Fruit fly (Drosophila melanogaster) whole organism, embryonic: Measurements from ENCODE around the gene PCNA2.

Experiments used
- Asciz ChIP-seq: fragments of 200-800 bp; sonication (Bioruptor generic); optimal IDR thresholded peaks from 2 replicates; lab custom pipeline; 2017; ENCODE audit warnings: missing biosample characterization, mild to moderate bottlenecking, missing genetic modification characterization, missing genetic modification reagents
- Atf6 ChIP-seq: fragments of 200-800 bp; sonication (Bioruptor generic); IDR thresholded peaks from 2 replicates; pipeline ENCODE4 v1.3.6; 2022; ENCODE audit warnings: missing biosample characterization, missing genetic modification characterization
- CG10274 ChIP-seq: fragments of 200-800 bp; sonication (Bioruptor generic); optimal IDR thresholded peaks from 3 replicates; lab custom pipeline; 2017; ENCODE audit warnings: missing biosample characterization, mild to moderate bottlenecking, missing genetic modification characterization
- CG10321 ChIP-seq: fragments of 200-800 bp; sonication (Bioruptor generic); IDR thresholded peaks from 2 replicates; pipeline ENCODE4 v1.3.6; 2022; ENCODE audit warnings: missing biosample characterization, missing genetic modification characterization
- CG11456 ChIP-seq: fragments of 200-800 bp; sonication (Bioruptor generic); IDR thresholded peaks from 3 replicates; pipeline ENCODE4 v1.3.6; 2022; ENCODE audit warnings: missing biosample characterization, missing genetic modification characterization
- CG14860 ChIP-seq: fragments of 200-800 bp; sonication (Bioruptor generic); IDR thresholded peaks from 3 replicates; pipeline ENCODE4 v1.3.6; 2022; ENCODE audit warnings: missing biosample characterization, missing genetic modification characterization; ENCODE audit not compliant: partially characterized antibody
- CG15514 ChIP-seq: fragments of 200-800 bp; sonication (Bioruptor generic); optimal IDR thresholded peaks from 3 replicates; lab custom pipeline; 2017; ENCODE audit warnings: missing biosample characterization, missing genetic modification characterization, mild to moderate bottlenecking, moderate library complexity, missing genetic modification reagents
- CG16813 ChIP-seq: fragments of 200-800 bp; sonication (Bioruptor generic); IDR thresholded peaks from 3 replicates; pipeline ENCODE4 v1.3.6; 2022; ENCODE audit warnings: missing biosample characterization, missing genetic modification characterization; ENCODE audit not compliant: partially characterized antibody
- CG2120 ChIP-seq: fragments of 200-800 bp; sonication (Bioruptor generic); optimal IDR thresholded peaks from 3 replicates; lab custom pipeline; 2016; ENCODE audit warnings: missing biosample characterization, missing genetic modification characterization
- CG2678 ChIP-seq: fragments of 200-800 bp; sonication (Bioruptor generic); optimal IDR thresholded peaks from 3 replicates; lab custom pipeline; 2019; ENCODE audit warnings: missing biosample characterization, mild to moderate bottlenecking, missing genetic modification characterization, moderate library complexity
- CG3163 ChIP-seq: fragments of 200-800 bp; sonication (Bioruptor generic); optimal IDR thresholded peaks from 3 replicates; lab custom pipeline; 2016; ENCODE audit warnings: missing biosample characterization, missing genetic modification characterization
- CG32767 ChIP-seq: fragments of 200-800 bp; sonication (Bioruptor generic); IDR thresholded peaks from 2 replicates; pipeline ENCODE4 v1.3.6; 2022; ENCODE audit warnings: missing biosample characterization, missing genetic modification characterization
- CG33557 ChIP-seq: fragments of 200-800 bp; sonication (Bioruptor generic); optimal IDR thresholded peaks from 2 replicates; lab custom pipeline; 2019; ENCODE audit warnings: missing biosample characterization, mild to moderate bottlenecking, missing genetic modification characterization, moderate library complexity
- CG3995 ChIP-seq: fragments of 200-800 bp; sonication (Bioruptor generic); optimal IDR thresholded peaks from 3 replicates; lab custom pipeline; 2016; ENCODE audit warnings: missing biosample characterization, missing genetic modification characterization
- CG4282 ChIP-seq: fragments of 200-800 bp; sonication (Bioruptor generic); optimal IDR thresholded peaks from 2 replicates; lab custom pipeline; 2016; ENCODE audit warnings: missing biosample characterization, missing genetic modification characterization
- CG4360 ChIP-seq: fragments of 200-800 bp; sonication (Bioruptor generic); IDR thresholded peaks from 2 replicates; pipeline ENCODE4 v1.3.6; 2022; ENCODE audit warnings: missing biosample characterization, missing genetic modification characterization
- CG5953 ChIP-seq: fragments of 200-800 bp; sonication (Bioruptor generic); IDR thresholded peaks from 2 replicates; pipeline ENCODE4 v1.3.6; 2022; ENCODE audit warnings: missing biosample characterization, missing genetic modification characterization
- CG6272 ChIP-seq: fragments of 200-800 bp; sonication (Bioruptor generic); IDR thresholded peaks from 2 replicates; pipeline ENCODE4 v1.3.6; 2022; ENCODE audit warnings: missing biosample characterization, missing genetic modification characterization
- CG6689 ChIP-seq: fragments of 200-800 bp; sonication (Bioruptor generic); IDR thresholded peaks from 2 replicates; pipeline ENCODE4 v1.3.6; 2022; ENCODE audit warnings: missing biosample characterization, missing genetic modification characterization
- CG7357 ChIP-seq: fragments of 200-800 bp; sonication (Bioruptor generic); IDR thresholded peaks from 3 replicates; pipeline ENCODE4 v1.3.6; 2022; ENCODE audit warnings: missing biosample characterization, missing genetic modification characterization
- CG8290 ChIP-seq, 3 experiments: fragments of 200-800 bp; sonication (Bioruptor generic); optimal IDR thresholded peaks; 2 replicates each; lab custom pipeline; 2016 to 2019; ENCODE audit warnings: missing biosample characterization in 3 of 3, missing genetic modification characterization in 3 of 3, mild to moderate bottlenecking in 2 of 3, moderate library complexity in 1 of 3
- CG8478 ChIP-seq: fragments of >200 bp; optimal IDR thresholded peaks from 2 replicates; lab custom pipeline; 2018
- CG9215 ChIP-seq: fragments of 200-800 bp; sonication (Bioruptor generic); IDR thresholded peaks from 2 replicates; pipeline ENCODE4 v1.3.6; 2022; ENCODE audit warnings: missing biosample characterization, missing genetic modification characterization
- CG9727 ChIP-seq: fragments of 200-800 bp; sonication (Bioruptor generic); optimal IDR thresholded peaks from 3 replicates; lab custom pipeline; 2017; ENCODE audit warnings: missing biosample characterization, mild to moderate bottlenecking, missing genetic modification characterization
- Chrac-16 ChIP-seq: fragments of 200-800 bp; sonication (Bioruptor generic); optimal IDR thresholded peaks from 3 replicates; lab custom pipeline; 2016; ENCODE audit warnings: missing biosample characterization, missing genetic modification characterization
- Deaf1 ChIP-seq: fragments of 200-800 bp; optimal IDR thresholded peaks from 3 replicates; lab custom pipeline; 2019; ENCODE audit warnings: missing biosample characterization, mild to moderate bottlenecking, missing genetic modification characterization, moderate library complexity
- Dek ChIP-seq: fragments of 200-800 bp; sonication (Bioruptor generic); optimal IDR thresholded peaks from 3 replicates; lab custom pipeline; 2019; ENCODE audit warnings: missing biosample characterization, mild to moderate bottlenecking, missing genetic modification characterization, moderate library complexity
- Elba2 ChIP-seq: fragments of 200-800 bp; sonication (Bioruptor generic); optimal IDR thresholded peaks from 3 replicates; lab custom pipeline; 2016; ENCODE audit warnings: missing biosample characterization, missing genetic modification characterization
- Jarid2 ChIP-seq: fragments of 200-800 bp; sonication (Bioruptor generic); optimal IDR thresholded peaks from 3 replicates; lab custom pipeline; 2017; ENCODE audit warnings: mild to moderate bottlenecking, missing biosample characterization, missing genetic modification reagents, missing genetic modification characterization
- NFAT ChIP-seq: fragments of 200-800 bp; sonication (Bioruptor generic); IDR thresholded peaks from 2 replicates; pipeline ENCODE4 v1.3.6; 2022; ENCODE audit warnings: missing biosample characterization, missing genetic modification characterization
- Pdp1 ChIP-seq, 2 experiments: fragments of 200-800 bp; sonication (Bioruptor generic); optimal IDR thresholded peaks; 3 replicates each; lab custom pipeline; 2016; ENCODE audit warnings: missing biosample characterization in 2 of 2, missing genetic modification characterization in 2 of 2, mild to moderate bottlenecking in 1 of 2, moderate library complexity in 1 of 2
- Ravus ChIP-seq: fragments of 200-800 bp; sonication (Bioruptor generic); IDR thresholded peaks from 2 replicates; pipeline ENCODE4 v1.3.6; 2022; ENCODE audit warnings: missing biosample characterization, missing genetic modification characterization
- Sox100B ChIP-seq: fragments of 200-800 bp; sonication (Bioruptor generic); optimal IDR thresholded peaks from 3 replicates; lab custom pipeline; 2018; ENCODE audit warnings: missing biosample characterization, mild to moderate bottlenecking, missing genetic modification characterization
- TFAM ChIP-seq: fragments of 200-800 bp; sonication (Bioruptor generic); optimal IDR thresholded peaks from 2 replicates; lab custom pipeline; 2017; ENCODE audit warnings: missing biosample characterization, missing genetic modification characterization, inconsistent platforms
- Xbp1 ChIP-seq: fragments of 200-800 bp; sonication (Bioruptor generic); optimal IDR thresholded peaks from 3 replicates; lab custom pipeline; 2016; ENCODE audit warnings: missing biosample characterization, mild to moderate bottlenecking, missing genetic modification characterization
- YL-1 ChIP-seq: fragments of 200-800 bp; sonication (Bioruptor generic); optimal IDR thresholded peaks from 3 replicates; lab custom pipeline; 2017; ENCODE audit warnings: missing biosample characterization, mild to moderate bottlenecking, missing genetic modification characterization
- abd-A ChIP-seq: fragments of 200-800 bp; sonication (Bioruptor generic); optimal IDR thresholded peaks from 3 replicates; lab custom pipeline; 2019; ENCODE audit warnings: missing biosample characterization, mild to moderate bottlenecking, missing genetic modification characterization, moderate library complexity
- ac ChIP-seq: fragments of 200-800 bp; sonication (Bioruptor generic); optimal IDR thresholded peaks from 3 replicates; lab custom pipeline; 2017; ENCODE audit warnings: missing biosample characterization, mild to moderate bottlenecking, missing genetic modification characterization
- btn ChIP-seq: fragments of 200-800 bp; sonication (Bioruptor generic); optimal IDR thresholded peaks from 2 replicates; lab custom pipeline; 2016; ENCODE audit warnings: missing biosample characterization, missing genetic modification characterization
- gce ChIP-seq: fragments of 200-800 bp; sonication (Bioruptor generic); IDR thresholded peaks from 3 replicates; pipeline ENCODE4 v1.3.6; 2022; ENCODE audit warnings: missing biosample characterization, missing genetic modification characterization
- gsb-n ChIP-seq: fragments of 200-800 bp; sonication (Bioruptor generic); optimal IDR thresholded peaks from 3 replicates; lab custom pipeline; 2018; ENCODE audit warnings: missing biosample characterization, mild to moderate bottlenecking, missing genetic modification characterization
- klu ChIP-seq: fragments of 200-800 bp; sonication (Bioruptor generic); IDR thresholded peaks from 2 replicates; pipeline ENCODE4 v1.3.6; 2022; ENCODE audit warnings: missing biosample characterization, missing genetic modification characterization
- kni ChIP-seq: fragments of 200-800 bp; sonication (Bioruptor generic); optimal IDR thresholded peaks from 3 replicates; lab custom pipeline; 2017; ENCODE audit warnings: mild to moderate bottlenecking, missing biosample characterization, missing genetic modification reagents, missing genetic modification characterization
- nom ChIP-seq: fragments of 200-800 bp; sonication (Bioruptor generic); optimal IDR thresholded peaks from 2 replicates; lab custom pipeline; 2017; ENCODE audit warnings: missing biosample characterization, missing genetic modification characterization, mild to moderate bottlenecking, moderate library complexity, missing genetic modification reagents
- pnt ChIP-seq: fragments of 200-800 bp; sonication (Bioruptor generic); optimal IDR thresholded peaks from 3 replicates; lab custom pipeline; 2016; ENCODE audit warnings: missing biosample characterization, missing genetic modification characterization
- sens ChIP-seq: fragments of 200-800 bp; sonication (Bioruptor generic); peaks from one replicate; lab custom pipeline; 2016; ENCODE audit warnings: missing biosample characterization, missing genetic modification characterization
- sens-2 ChIP-seq: fragments of 200-800 bp; sonication (Bioruptor generic); IDR thresholded peaks from 2 replicates; pipeline ENCODE4 v1.3.6; 2022; ENCODE audit warnings: missing biosample characterization, missing genetic modification characterization
- sqz ChIP-seq: fragments of 200-800 bp; sonication (Bioruptor generic); optimal IDR thresholded peaks from 3 replicates; lab custom pipeline; 2018; ENCODE audit warnings: missing biosample characterization, mild to moderate bottlenecking, missing genetic modification characterization
- zf30C ChIP-seq: fragments of 200-800 bp; sonication (Bioruptor generic); optimal IDR thresholded peaks from 3 replicates; lab custom pipeline; 2018; ENCODE audit warnings: missing biosample characterization, mild to moderate bottlenecking, missing genetic modification characterization

Gene PCNA2

DNA sequence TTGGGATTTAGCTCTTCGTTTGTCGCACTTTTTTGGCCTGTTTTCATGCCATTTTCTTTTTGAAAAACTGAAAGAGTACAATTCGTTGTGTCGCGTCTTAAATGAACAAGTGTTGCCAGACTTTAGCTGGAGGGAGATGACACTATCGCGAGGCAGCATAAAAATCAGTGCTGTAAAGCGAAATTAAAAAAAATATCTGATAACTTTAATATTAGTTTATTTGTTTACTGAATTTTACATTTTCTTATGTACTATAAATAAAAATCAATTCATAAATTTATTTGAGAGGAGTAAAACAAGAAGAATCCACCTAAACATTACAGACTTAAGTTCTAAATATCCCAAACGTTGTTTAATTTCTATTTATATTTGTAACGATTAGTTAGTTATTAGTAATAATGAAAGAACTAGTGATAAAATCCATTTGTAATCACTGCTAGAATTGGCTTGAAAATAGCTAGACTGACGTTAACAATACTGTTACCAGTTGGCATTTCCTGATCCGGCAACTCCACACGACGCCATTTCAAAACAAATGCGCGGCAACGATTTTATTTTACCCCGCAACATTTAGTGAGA, 6.5 kb downstream of the PCNA2 start, which contains the start of the genes spi and msb1l (continued):
- TF ChIP-seq Ravus (GFP tag; lab: Robert Waterston, UW) (no peak), nom (GFP tag; lab: Kevin White, UChicago) (no peak), CG33557 (GFP tag; lab: Kevin White, UChicago) (peak; percentile 36), CG3163 (GFP tag; lab: Kevin White, UChicago) (no peak), Dek (tag; lab: Kevin White, UChicago) (peak; percentile 54), CG6272 (GFP tag; lab: Robert Waterston, UW) (peak; percentile 7; the same call in 1 of the 2 replicates), klu (GFP tag; lab: Robert Waterston, UW) (0 out of 2 replicates have a peak, but pooled peaks have one; percentile 35), sens-2 (GFP tag; lab: Robert Waterston, UW) (no peak), Jarid2 (GFP tag; lab: Kevin White, UChicago) (no peak), zf30C (no peak), CG2120 (GFP tag; lab: Kevin White, UChicago) (peak; percentile 55), pnt (GFP tag; lab: Kevin White, UChicago) (no peak), CG11456 (GFP tag; lab: Robert Waterston, UW) (no peak), TFAM (GFP tag; lab: Kevin White, UChicago) (no peak), CG4360 (GFP tag; lab: Robert Waterston, UW) (no peak), Elba2 (peak; percentile 4), CG2678 (tag; lab: Kevin White, UChicago) (peak; percentile 65), abd-A (tag; lab: Kevin White, UChicago) (no peak), Deaf1 (no peak), CG6689 (GFP tag; lab: Robert Waterston, UW) (peak; percentile 22; the same call in 1 of the 2 replicates), CG10321 (GFP tag; lab: Robert Waterston, UW) (no peak), CG9215 (GFP tag; lab: Robert Waterston, UW) (peak; percentile 57; the same call in 1 of the 2 replicates), Xbp1 (GFP tag; lab: Kevin White, UChicago) (peak; percentile 72), Chrac-16 (GFP tag; lab: Kevin White, UChicago) (peak; percentile 54), CG3995 (peak; percentile 90), CG16813 (peak; percentile 62), Atf6 (GFP tag; lab: Robert Waterston, UW) (peak; percentile 43; the same call in 1 of the 2 replicates), CG14860 (GFP tag; lab: Robert Waterston, UW) (0 out of 3 replicates have a peak, but pooled peaks have one; percentile 23), CG5953 (GFP tag; lab: Robert Waterston, UW) (no peak), NFAT (peak; percentile 10; the same call in 1 of the 2 replicates), Pdp1 (GFP tag; optimal IDR thresholded peaks at IDR 0.05; lab: Kevin White, UChicago) (peak in 1 of 2 experiments; percentile 40)
- TF ChIP-seq, all 482 proteins: peak for 188

DNA sequence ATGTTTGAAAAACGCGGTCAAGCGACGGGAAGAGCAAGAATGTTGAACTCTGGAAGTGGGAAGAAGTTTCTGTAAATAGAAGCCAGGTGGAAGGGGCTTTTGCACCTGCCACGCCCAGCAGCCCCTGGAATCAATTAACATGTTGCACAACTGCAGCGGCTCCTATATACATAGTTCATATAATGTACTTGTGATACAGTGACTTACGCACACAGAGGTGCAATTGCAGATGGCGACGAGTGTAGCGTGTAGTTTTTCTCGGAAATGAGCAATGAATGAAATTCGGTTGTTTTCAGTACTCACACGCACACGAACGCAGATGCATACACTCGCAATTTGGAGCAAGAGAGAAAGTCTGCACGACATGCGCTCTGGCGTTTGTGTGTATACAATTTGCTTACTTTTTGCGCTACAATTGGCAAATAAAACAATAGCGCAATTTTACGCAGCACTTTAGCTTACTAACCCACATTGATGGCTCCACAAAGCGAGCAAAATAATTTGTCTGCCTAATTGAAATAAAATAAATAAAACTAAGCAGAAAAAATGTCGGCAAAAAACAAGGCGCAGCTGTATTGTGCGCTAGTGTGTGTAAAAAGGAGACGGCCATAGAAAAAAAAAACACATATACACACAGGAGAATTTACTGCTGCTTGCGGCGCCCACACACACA, 7.4 kb downstream of the PCNA2 start:
- TF ChIP-seq CG8478 (lab: Kevin White, UChicago), result peak; percentile 42
- peak; percentile 68 for TF ChIP-seq CG32767 (GFP tag; lab: Robert Waterston, UW)
- TF ChIP-seq sens (GFP tag; lab: Kevin White, UChicago), result peak; percentile 73
- no peak for TF ChIP-seq CG8290 (GFP tag; optimal IDR thresholded peaks at IDR 0.05; lab: Kevin White, UChicago)
- TF ChIP-seq CG8290 (tag; optimal IDR thresholded peaks at IDR 0.05; lab: Kevin White, UChicago), result peak in 1 of 2 experiments; percentile 11
- no peak for TF ChIP-seq CG7357
- no peak for TF ChIP-seq gce
- peak; percentile 88 for TF ChIP-seq kni (GFP tag; lab: Kevin White, UChicago)
- TF ChIP-seq sqz (GFP tag; lab: Kevin White, UChicago), result peak; percentile 99
- TF ChIP-seq Asciz, result peak; percentile 10
- no peak for TF ChIP-seq gsb-n
- peak; percentile 18 for TF ChIP-seq YL-1
- peak; percentile 2 for TF ChIP-seq CG4282 (GFP tag; lab: Kevin White, UChicago)
- TF ChIP-seq CG9727, result no peak
- TF ChIP-seq CG15514, result no peak
- TF ChIP-seq btn (GFP tag; lab: Kevin White, UChicago), result peak; percentile 3
- peak; percentile 21 for TF ChIP-seq Sox100B (GFP tag; lab: Kevin White, UChicago)
- peak; percentile 40 for TF ChIP-seq ac (GFP tag; lab: Kevin White, UChicago)
- peak; percentile 13 for TF ChIP-seq CG10274 (GFP tag; lab: Kevin White, UChicago)
